Fruit fly (Drosophila melanogaster) whole organism, pupa: ENCODE measurements around the gene ems.

Experiments used
- CG10348 ChIP-seq: fragments of 200-800 bp; sonication (Bioruptor generic); IDR thresholded peaks from 2 replicates; pipeline ENCODE4 v1.3.6; 2022; ENCODE audit warnings: missing biosample characterization, missing genetic modification characterization
- CG12605 ChIP-seq: fragments of 200-800 bp; sonication (Bioruptor generic); IDR thresholded peaks from 2 replicates; pipeline ENCODE4 v1.3.6; 2022; ENCODE audit warnings: missing biosample characterization, missing genetic modification characterization
- CG13204 ChIP-seq: fragments of 200-800 bp; sonication (Bioruptor generic); optimal IDR thresholded peaks from 2 replicates; lab custom pipeline; 2018; ENCODE audit warnings: missing biosample characterization, mild to moderate bottlenecking, missing genetic modification characterization, moderate library complexity
- CG14655 ChIP-seq: fragments of 200-800 bp; sonication (Bioruptor generic); optimal IDR thresholded peaks from 3 replicates; lab custom pipeline; 2017; ENCODE audit warnings: mild to moderate bottlenecking, missing biosample characterization, missing genetic modification reagents, missing genetic modification characterization
- CG15710 ChIP-seq: fragments of 200-800 bp; sonication (Bioruptor generic); optimal IDR thresholded peaks from 2 replicates; lab custom pipeline; 2018; ENCODE audit warnings: missing biosample characterization, mild to moderate bottlenecking, missing genetic modification characterization, moderate library complexity
- CG17806 ChIP-seq: fragments of 200-800 bp; sonication (Bioruptor generic); optimal IDR thresholded peaks from 2 replicates; lab custom pipeline; 2018; ENCODE audit warnings: missing biosample characterization, mild to moderate bottlenecking, missing genetic modification characterization, moderate library complexity
- CG32121 ChIP-seq: fragments of 200-800 bp; sonication (Bioruptor generic); IDR thresholded peaks from 2 replicates; pipeline ENCODE4 v1.3.6; 2022; ENCODE audit warnings: missing biosample characterization, missing genetic modification characterization
- CG34367 ChIP-seq: fragments of 200-800 bp; sonication (Bioruptor generic); optimal IDR thresholded peaks from 2 replicates; lab custom pipeline; 2018; ENCODE audit warnings: missing biosample characterization, mild to moderate bottlenecking, missing genetic modification characterization
- CG4496 ChIP-seq: fragments of 200-800 bp; sonication (Bioruptor generic); IDR thresholded peaks from 3 replicates; pipeline ENCODE4 v1.3.6; 2022; ENCODE audit warnings: missing biosample characterization, missing genetic modification characterization
- CG8159 ChIP-seq: fragments of 200-800 bp; sonication (Bioruptor generic); optimal IDR thresholded peaks from 3 replicates; lab custom pipeline; 2018; ENCODE audit warnings: missing biosample characterization, mild to moderate bottlenecking, missing genetic modification characterization, moderate library complexity
- CG8301 ChIP-seq: fragments of 200-800 bp; sonication (Bioruptor generic); optimal IDR thresholded peaks from 2 replicates; lab custom pipeline; 2018; ENCODE audit warnings: missing biosample characterization, mild to moderate bottlenecking, missing genetic modification characterization
- CG9948 ChIP-seq: fragments of 200-800 bp; sonication (Bioruptor generic); optimal IDR thresholded peaks from 2 replicates; lab custom pipeline; 2018; ENCODE audit warnings: missing biosample characterization, mild to moderate bottlenecking, missing genetic modification characterization, moderate library complexity
- D1 ChIP-seq: fragments of 200-800 bp; sonication (Bioruptor generic); optimal IDR thresholded peaks from 2 replicates; lab custom pipeline; 2018; ENCODE audit warnings: missing biosample characterization, mild to moderate bottlenecking, missing genetic modification characterization, moderate library complexity
- EcR ChIP-seq: fragments of 200-800 bp; sonication (Bioruptor generic); optimal IDR thresholded peaks from 3 replicates; lab custom pipeline; 2019; ENCODE audit warnings: missing biosample characterization, missing genetic modification characterization, mild to moderate bottlenecking, moderate library complexity, missing genetic modification reagents
- Ets98B ChIP-seq: fragments of 200-800 bp; sonication (Bioruptor generic); IDR thresholded peaks from 2 replicates; pipeline ENCODE4 v1.3.6; 2022; ENCODE audit warnings: missing biosample characterization, missing genetic modification characterization
- Pif1A ChIP-seq: fragments of 200-800 bp; sonication (Bioruptor generic); optimal IDR thresholded peaks from 3 replicates; lab custom pipeline; 2016; ENCODE audit warnings: missing biosample characterization, missing genetic modification characterization
- Pif1B ChIP-seq: fragments of 200-800 bp; sonication (Bioruptor generic); optimal IDR thresholded peaks from 3 replicates; lab custom pipeline; 2016; ENCODE audit warnings: missing biosample characterization, missing genetic modification characterization
- Snoo ChIP-seq: fragments of 200-800 bp; sonication (Bioruptor generic); optimal IDR thresholded peaks from 3 replicates; lab custom pipeline; 2017; ENCODE audit warnings: missing biosample characterization, mild to moderate bottlenecking, missing genetic modification characterization, inconsistent platforms
- fd96Ca ChIP-seq: fragments of 200-800 bp; sonication (Bioruptor generic); IDR thresholded peaks from 3 replicates; pipeline ENCODE4 v1.3.6; 2022; ENCODE audit warnings: missing biosample characterization, missing genetic modification characterization
- gl ChIP-seq: fragments of 200-800 bp; sonication (Bioruptor generic); optimal IDR thresholded peaks from 2 replicates; lab custom pipeline; 2018; ENCODE audit warnings: missing biosample characterization, mild to moderate bottlenecking, missing genetic modification characterization
- rn ChIP-seq: fragments of 200-800 bp; sonication (Bioruptor generic); IDR thresholded peaks from 2 replicates; pipeline ENCODE4 v1.3.6; 2022; ENCODE audit warnings: missing biosample characterization, missing genetic modification characterization

Gene ems

DNA sequence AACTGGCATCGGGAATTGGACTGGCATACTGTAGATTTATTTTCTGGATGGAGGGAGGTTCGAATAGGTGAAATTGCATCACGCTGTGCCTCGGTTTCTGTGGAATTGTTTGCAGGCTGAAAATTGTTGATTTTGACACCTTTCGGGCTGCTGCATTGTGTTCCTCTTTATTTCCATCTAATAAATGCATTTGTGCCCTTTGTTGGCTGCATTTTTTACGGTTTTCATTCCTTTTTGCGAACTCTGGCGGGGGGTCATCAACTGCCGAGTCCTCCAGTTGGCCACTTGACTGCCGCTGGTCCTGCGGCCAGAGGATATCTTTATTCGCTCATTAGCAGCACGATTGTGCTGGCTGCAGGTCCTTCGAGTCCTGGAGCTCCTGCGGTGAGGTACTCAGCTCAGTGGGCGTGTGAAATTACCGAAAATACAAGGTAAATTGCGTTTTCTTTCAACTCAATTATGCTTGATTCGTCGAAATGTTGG is 1.9 kb upstream of the ems start:
- TF ChIP-seq CG34367 (tag; lab: Kevin White, UChicago) (no peak), CG9948 (tag; lab: Kevin White, UChicago) (no peak), Pif1A (GFP tag; lab: Kevin White, UChicago) (no peak), D1 (tag; lab: Kevin White, UChicago) (no peak), Snoo (tag; lab: Kevin White, UChicago) (no peak), fd96Ca (GFP tag; lab: Robert Waterston, UW) (no peak), Pif1B (no peak), Ets98B (GFP tag; lab: Robert Waterston, UW) (no peak), CG12605 (GFP tag; lab: Robert Waterston, UW) (no peak), CG10348 (GFP tag; lab: Robert Waterston, UW) (no peak), CG15710 (no peak), CG14655 (GFP tag; lab: Kevin White, UChicago) (no peak), CG32121 (GFP tag; lab: Robert Waterston, UW) (no peak), CG17806 (no peak), gl (tag; lab: Kevin White, UChicago) (no peak), EcR (GFP tag; lab: Kevin White, UChicago) (no peak), CG8301 (no peak), CG13204 (GFP tag; lab: Kevin White, UChicago) (no peak), CG8159 (no peak), rn (GFP tag; lab: Robert Waterston, UW) (no peak)

DNA sequence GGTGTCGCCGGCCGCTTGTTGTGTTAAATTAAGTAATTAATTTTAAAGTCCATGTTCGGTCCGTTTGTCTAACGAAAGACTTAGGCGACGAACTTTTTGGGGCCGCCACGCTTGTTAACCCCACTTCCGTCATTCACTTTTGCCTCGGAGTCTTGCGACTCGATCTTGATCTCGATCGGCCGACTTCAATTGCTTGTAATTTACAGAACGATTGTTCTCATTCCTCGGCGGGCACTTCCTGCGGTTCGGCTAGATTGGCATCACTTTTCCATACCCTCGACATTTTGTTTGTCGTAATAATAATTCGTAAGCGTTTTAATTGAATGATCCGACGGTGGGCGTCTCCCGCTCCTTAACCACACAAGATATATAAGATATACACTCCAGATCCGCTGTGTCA is 5.1 kb downstream of the ems start:
- TF ChIP-seq CG8301 (no peak), CG12605 (GFP tag; lab: Robert Waterston, UW) (no peak), rn (GFP tag; lab: Robert Waterston, UW) (no peak), gl (tag; lab: Kevin White, UChicago) (no peak), CG9948 (tag; lab: Kevin White, UChicago) (no peak), CG15710 (no peak), CG8159 (no peak), CG34367 (tag; lab: Kevin White, UChicago) (no peak), CG4496 (GFP tag; lab: Robert Waterston, UW) (no peak), CG32121 (GFP tag; lab: Robert Waterston, UW) (no peak)

DNA sequence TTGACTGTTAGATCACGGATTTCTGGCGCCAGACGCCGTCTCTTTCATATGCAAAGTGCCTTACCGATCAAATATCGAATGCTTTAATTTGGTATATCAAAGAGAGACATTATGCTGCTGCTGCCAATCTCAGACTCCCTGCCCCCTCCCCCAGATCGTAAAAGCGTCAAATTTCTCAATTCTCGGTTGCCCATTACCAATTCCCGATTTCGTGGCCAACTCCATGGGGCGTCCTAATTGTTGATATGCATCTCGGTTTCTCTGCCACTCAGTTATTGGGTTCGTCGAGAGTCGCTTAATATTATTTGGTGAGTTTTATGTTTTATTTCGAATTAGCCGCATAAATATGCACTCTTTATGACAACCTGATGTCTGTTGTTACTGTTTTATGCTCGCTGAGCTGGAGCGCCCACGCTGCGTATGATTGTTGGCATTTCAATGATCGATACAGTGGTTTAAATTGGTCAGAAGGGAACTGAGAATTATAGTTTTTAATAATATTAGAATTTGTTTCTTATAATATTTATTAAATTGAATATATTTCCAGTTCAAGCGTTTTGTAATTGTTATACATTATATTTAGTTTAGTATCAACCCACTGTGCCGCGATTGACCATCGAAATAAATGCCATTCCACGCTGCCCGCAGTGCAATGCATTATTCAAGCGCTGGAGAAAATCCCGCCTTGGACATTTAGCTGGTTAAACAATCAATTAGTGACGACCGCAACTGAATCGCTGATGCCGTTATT is 5.9 kb downstream of the ems start:
- TF ChIP-seq gl (tag; lab: Kevin White, UChicago) (no peak), CG9948 (tag; lab: Kevin White, UChicago) (peak; percentile 18)
- TF ChIP-seq, all 21 proteins: peak for 1

DNA sequence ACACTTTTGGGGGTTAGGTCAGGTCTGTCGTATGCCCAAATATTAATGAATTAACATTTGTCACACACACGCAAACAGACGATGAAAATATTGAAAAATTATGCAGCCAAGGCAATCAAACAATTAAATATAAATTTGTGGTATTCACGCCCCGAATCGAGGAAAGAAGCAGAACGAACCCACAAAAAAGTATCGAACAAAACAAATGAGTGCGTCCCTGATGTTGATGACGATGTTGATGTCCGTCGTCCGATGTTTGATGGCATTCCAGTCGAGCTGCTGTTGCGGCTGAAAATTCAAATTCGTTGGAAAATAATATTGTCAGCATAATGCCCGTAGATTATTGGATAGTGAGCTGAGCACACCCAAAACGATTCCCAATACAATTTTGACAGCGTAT is 7.4 kb downstream of the ems start:
- TF ChIP-seq CG4496 (GFP tag; lab: Robert Waterston, UW) (no peak), gl (tag; lab: Kevin White, UChicago) (no peak), D1 (tag; lab: Kevin White, UChicago) (no peak), CG12605 (GFP tag; lab: Robert Waterston, UW) (no peak), CG8159 (no peak), CG32121 (GFP tag; lab: Robert Waterston, UW) (no peak), CG9948 (tag; lab: Kevin White, UChicago) (no peak), Ets98B (GFP tag; lab: Robert Waterston, UW) (no peak)

DNA sequence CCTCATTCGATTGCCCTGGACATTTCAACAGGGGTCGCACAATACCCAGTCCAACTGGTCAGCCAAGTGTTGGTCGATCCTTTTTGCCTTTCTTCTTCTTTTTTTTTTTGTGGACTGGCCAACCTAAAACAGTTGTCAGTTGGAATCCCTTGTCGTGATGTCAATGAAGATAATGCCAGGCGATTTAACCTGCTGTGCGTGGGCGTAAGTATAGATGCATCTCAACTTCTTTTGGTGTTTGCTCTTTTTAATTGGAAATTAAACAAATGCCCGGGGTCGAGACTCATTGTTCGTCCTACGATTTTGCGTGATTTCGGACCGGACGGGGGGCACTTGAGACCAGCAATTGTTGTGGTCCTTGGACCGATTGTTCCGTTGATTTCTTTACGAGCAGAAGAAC is 8.2 kb downstream of the ems start:
- TF ChIP-seq Snoo (tag; lab: Kevin White, UChicago) (no peak), CG12605 (GFP tag; lab: Robert Waterston, UW) (no peak), fd96Ca (GFP tag; lab: Robert Waterston, UW) (no peak), gl (tag; lab: Kevin White, UChicago) (no peak), Pif1B (no peak), D1 (tag; lab: Kevin White, UChicago) (no peak), rn (GFP tag; lab: Robert Waterston, UW) (no peak), CG17806 (no peak), CG4496 (GFP tag; lab: Robert Waterston, UW) (no peak), CG8301 (no peak), CG32121 (GFP tag; lab: Robert Waterston, UW) (no peak)

DNA sequence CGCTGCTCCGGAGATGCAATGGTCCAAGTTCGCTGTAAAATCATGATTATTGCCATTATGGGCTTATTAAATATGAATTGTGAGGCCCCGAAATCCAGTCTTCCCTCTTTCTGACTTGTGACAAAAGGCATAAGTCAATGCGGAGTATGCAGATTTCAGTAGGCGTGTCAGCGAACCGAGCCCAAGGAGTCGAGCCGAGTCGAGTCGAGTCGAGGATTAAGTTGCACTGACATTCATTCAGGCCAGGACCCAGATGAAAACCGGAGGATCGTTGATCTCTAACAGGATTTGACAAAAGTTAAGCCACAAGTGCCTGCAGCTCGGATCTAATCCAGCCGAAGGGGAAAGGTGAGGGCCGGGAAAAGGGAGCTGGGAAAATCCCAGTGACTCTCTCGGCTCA is 9.7 kb downstream of the ems start:
- TF ChIP-seq CG4496 (GFP tag; lab: Robert Waterston, UW), result no peak
- TF ChIP-seq Pif1A (GFP tag; lab: Kevin White, UChicago), result no peak
- TF ChIP-seq CG8301, result no peak
- no peak for TF ChIP-seq Snoo (tag; lab: Kevin White, UChicago)
- no peak for TF ChIP-seq CG9948 (tag; lab: Kevin White, UChicago)
- TF ChIP-seq CG32121 (GFP tag; lab: Robert Waterston, UW), result no peak
- TF ChIP-seq gl (tag; lab: Kevin White, UChicago), result no peak
- TF ChIP-seq CG14655 (GFP tag; lab: Kevin White, UChicago), result no peak
- no peak for TF ChIP-seq CG15710
- TF ChIP-seq Pif1B, result no peak
- no peak for TF ChIP-seq CG13204 (GFP tag; lab: Kevin White, UChicago)
- TF ChIP-seq CG34367 (tag; lab: Kevin White, UChicago), result no peak
